Worm (Caenorhabditis elegans): ENCODE measurements around the gene Y62F5A.12.

Gene Y62F5A.12

DNA sequence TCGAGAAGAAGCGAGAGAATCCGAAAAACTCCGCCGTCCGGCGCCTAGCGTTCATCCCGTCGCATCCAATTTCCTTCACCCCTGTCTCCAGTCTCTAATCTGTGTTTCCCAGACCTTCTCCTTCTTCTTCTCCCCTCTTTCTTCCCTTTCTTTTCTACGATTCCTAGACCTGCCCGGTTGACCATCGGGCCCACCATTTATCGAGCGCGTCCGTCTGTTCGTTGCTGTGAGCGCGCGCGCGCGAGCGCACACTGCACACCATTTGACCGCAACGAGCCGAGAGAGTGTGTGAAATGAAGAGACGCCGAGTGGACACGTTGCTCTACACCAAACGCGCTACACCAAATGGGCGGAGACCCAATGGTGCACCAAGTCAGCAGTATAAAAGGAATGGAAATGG, 2.8 kb upstream of the Y62F5A.12 start:
- TF ChIP-seq sea-1 (GFP tag; conservative IDR thresholded peaks at IDR 0.05) (no peak), ets-7 (tag; optimal IDR thresholded peaks at IDR 0.05) (peak; percentile 33), hmg-4 (GFP tag; optimal IDR thresholded peaks at IDR 0.05) (peak; percentile 43), F13C5.2 (tag; optimal IDR thresholded peaks at IDR 0.05) (no peak), B0310.2 (tag; optimal IDR thresholded peaks at IDR 0.05) (no peak), tbx-37 (GFP tag; conservative IDR thresholded peaks at IDR 0.05) (no peak)

DNA sequence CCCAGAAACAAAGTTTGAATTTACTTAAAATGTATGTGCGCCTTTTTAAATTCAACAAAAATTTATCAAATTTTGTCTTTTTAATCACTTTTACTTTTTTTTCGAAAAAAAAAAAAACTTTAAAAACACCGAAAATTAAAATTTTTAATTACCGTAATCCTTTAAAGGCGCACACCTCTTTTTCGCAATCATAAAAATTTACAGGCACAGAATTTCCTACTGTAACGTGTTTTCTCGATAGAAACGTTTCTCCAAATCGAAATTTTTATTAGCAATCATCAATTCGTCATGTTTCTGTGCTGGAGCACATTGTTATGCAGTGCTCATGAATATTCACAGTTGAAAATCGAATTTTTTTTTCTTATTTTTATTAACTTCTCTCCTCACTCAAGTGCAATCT, 2.2 kb upstream of the Y62F5A.12 start:
- no peak for TF ChIP-seq ama-1 (optimal IDR thresholded peaks at IDR 0.05)
- no peak for TF ChIP-seq sea-1 (GFP tag; conservative IDR thresholded peaks at IDR 0.05)

DNA sequence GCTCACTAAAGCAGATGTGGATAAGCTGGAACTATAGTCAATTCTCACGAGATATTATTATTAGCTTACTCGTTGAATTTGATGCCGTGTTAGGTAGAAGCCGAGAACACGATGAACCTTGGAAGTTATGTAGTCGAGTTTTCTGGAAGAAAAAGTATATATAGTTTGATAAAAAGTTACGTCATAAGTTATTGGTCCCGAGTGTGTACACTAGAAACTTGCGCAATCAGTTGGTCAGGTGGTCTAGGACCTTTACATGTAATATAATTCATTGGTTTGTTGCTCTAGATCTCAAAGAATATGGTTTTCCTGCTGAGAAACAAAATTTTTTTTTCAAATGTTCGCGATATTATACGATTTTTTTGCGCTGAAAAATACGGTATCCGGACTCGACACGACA, 1.6 kb upstream of the Y62F5A.12 start:
- TF ChIP-seq aly-1 (tag; optimal IDR thresholded peaks at IDR 0.05) = no peak
- no peak for TF ChIP-seq B0310.2 (tag; optimal IDR thresholded peaks at IDR 0.05)

DNA sequence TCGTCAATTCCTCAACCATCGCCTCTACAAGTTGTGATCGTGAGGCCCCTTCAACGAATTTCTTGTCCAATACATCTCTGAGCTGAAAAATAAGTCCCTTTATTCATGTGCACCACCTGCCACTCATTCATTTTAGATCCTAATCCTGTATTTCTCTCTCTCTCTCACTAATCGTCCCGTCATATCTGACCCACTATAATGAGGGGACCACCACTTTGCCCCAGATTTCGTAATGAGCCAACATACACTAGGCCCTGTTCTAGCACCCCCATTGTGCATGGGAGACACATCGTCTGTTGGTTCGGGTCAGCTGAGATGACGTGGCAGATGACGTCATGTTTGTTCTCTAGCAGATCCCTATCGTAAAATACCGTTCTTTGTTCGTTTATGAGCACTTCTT, 1.1 kb upstream of the Y62F5A.12 start:
- TF ChIP-seq flt-1 (GFP tag; IDR thresholded peaks at IDR 0.05) (peak; percentile 35; the same call in 1 of the 2 replicates), ceh-36 (tag; optimal IDR thresholded peaks at IDR 0.05) (peak; percentile 11), ets-7 (tag; optimal IDR thresholded peaks at IDR 0.05) (no peak), ceh-13 (GFP tag; optimal IDR thresholded peaks at IDR 0.05) (no peak), aly-1 (tag; optimal IDR thresholded peaks at IDR 0.05) (no peak), tbx-37 (GFP tag; conservative IDR thresholded peaks at IDR 0.05) (0 out of 2 replicates have a peak, but pooled peaks have one; percentile 4), scrt-1 (GFP tag; IDR thresholded peaks at IDR 0.05) (no peak), tbx-11 (GFP tag; IDR thresholded peaks at IDR 0.05) (no peak), hmg-4 (GFP tag; optimal IDR thresholded peaks at IDR 0.05) (peak; percentile 74), B0310.2 (tag; optimal IDR thresholded peaks at IDR 0.05) (no peak), tra-4 (tag; optimal IDR thresholded peaks at IDR 0.05) (no peak), sea-1 (GFP tag; conservative IDR thresholded peaks at IDR 0.05) (peak; percentile 56; the same call in 1 of the 2 replicates), pes-1 (GFP tag; IDR thresholded peaks at IDR 0.05) (0 out of 2 replicates have a peak, but pooled peaks have one; percentile 7), hmbx-1 (tag; optimal IDR thresholded peaks at IDR 0.05) (no peak), F13C5.2 (tag; optimal IDR thresholded peaks at IDR 0.05) (no peak), ama-1 (optimal IDR thresholded peaks at IDR 0.05) (no peak), hnd-1 (tag; optimal IDR thresholded peaks at IDR 0.05) (no peak)

DNA sequence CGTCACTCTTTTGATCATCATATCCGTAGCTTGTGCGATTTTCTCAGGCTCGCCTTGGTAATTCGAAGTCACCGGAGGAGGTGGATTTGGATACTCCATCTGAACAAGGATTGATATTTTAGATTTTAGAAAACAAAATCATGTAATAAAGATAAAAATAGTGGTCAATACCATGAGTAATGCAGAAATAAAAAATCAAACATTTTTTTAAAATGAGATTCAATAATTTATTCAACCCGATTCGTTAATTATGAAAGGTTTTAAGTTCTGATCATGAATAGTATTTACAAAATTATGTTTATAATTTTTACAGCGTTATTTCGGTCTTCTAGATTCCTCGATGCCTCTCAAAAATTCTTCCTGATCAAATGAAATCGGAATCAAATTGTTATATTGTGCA, 563 bp downstream of the Y62F5A.12 start, which contains the start of gene mdt-8:
Gene mdt-8 (minus strand): TSS at position 101 of the 400 bp plus-strand sequence.
- TF ChIP-seq ama-1 (optimal IDR thresholded peaks at IDR 0.05) = no peak
- no peak for TF ChIP-seq ceh-13 (GFP tag; optimal IDR thresholded peaks at IDR 0.05)
- no peak for TF ChIP-seq hnd-1 (tag; optimal IDR thresholded peaks at IDR 0.05)
- no peak for TF ChIP-seq sea-1 (GFP tag; conservative IDR thresholded peaks at IDR 0.05)
- TF ChIP-seq pes-1 (GFP tag; IDR thresholded peaks at IDR 0.05) = no peak
- TF ChIP-seq flt-1 (GFP tag; IDR thresholded peaks at IDR 0.05) = no peak
- no peak for TF ChIP-seq scrt-1 (GFP tag; IDR thresholded peaks at IDR 0.05)
- TF ChIP-seq F13C5.2 (tag; optimal IDR thresholded peaks at IDR 0.05) = no peak
- TF ChIP-seq aly-1 (tag; optimal IDR thresholded peaks at IDR 0.05) = no peak
- TF ChIP-seq ets-7 (tag; optimal IDR thresholded peaks at IDR 0.05) = no peak
- no peak for TF ChIP-seq tra-4 (tag; optimal IDR thresholded peaks at IDR 0.05)
- TF ChIP-seq hmg-4 (GFP tag; optimal IDR thresholded peaks at IDR 0.05) = no peak
- no peak for TF ChIP-seq tbx-11 (GFP tag; IDR thresholded peaks at IDR 0.05)

DNA sequence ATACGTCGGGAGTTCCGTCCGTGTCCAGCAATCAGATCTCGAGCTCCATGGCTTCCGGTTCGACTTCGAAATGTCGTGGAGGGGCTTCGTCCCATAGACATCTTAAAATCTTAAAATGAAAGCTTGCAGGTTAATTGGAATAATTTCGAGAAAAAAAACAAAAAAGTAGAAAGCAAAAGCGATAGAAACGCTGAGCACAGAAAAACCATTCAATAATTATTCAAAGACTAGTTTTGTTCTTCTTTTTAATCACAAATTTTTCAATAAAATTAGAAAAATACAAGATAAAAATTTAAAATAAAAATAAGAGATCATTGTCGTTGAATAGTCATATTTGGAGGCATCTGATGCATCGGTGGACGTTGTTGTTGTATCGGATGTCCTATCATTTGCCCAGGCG, 7.3 kb downstream of the Y62F5A.12 start, which contains the start of gene age-1:
Gene age-1 (minus strand): TSS at position 101 of the 400 bp plus-strand sequence.
- TF ChIP-seq ceh-36 (tag; optimal IDR thresholded peaks at IDR 0.05) = no peak

DNA sequence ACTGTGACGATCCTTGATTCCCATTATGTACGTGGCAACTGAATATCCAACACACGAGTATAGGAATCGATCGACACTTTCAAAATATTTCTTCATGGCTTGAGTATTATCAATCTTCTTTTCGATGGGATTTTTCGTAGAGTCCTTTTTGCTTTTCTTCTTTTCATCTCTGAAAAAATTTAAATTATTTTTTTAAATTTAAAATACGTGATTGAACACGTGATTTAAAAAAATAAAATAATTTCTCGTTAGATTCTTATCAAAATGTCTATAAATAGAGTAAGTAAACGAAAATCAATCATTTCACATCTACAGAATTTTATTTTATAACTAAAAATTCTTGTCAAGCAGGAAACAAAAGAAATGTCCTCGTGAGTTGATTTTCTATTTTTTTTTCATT, 13.0 kb downstream of the Y62F5A.12 start, which contains the start of gene Y62F5A.10:
Gene Y62F5A.10 (plus strand): TSS at position 301 of the 400 bp plus-strand sequence.
- TF ChIP-seq tra-4 (tag; optimal IDR thresholded peaks at IDR 0.05) = no peak
- no peak for TF ChIP-seq ceh-36 (tag; optimal IDR thresholded peaks at IDR 0.05)
- no peak for TF ChIP-seq ceh-13 (GFP tag; optimal IDR thresholded peaks at IDR 0.05)
- TF ChIP-seq hmg-4 (GFP tag; optimal IDR thresholded peaks at IDR 0.05) = no peak
- TF ChIP-seq pes-1 (GFP tag; IDR thresholded peaks at IDR 0.05) = no peak
- TF ChIP-seq ama-1 (optimal IDR thresholded peaks at IDR 0.05) = no peak
- TF ChIP-seq F13C5.2 (tag; optimal IDR thresholded peaks at IDR 0.05) = no peak
- no peak for TF ChIP-seq hnd-1 (tag; optimal IDR thresholded peaks at IDR 0.05)
- TF ChIP-seq hmbx-1 (tag; optimal IDR thresholded peaks at IDR 0.05) = no peak
- no peak for TF ChIP-seq flt-1 (GFP tag; IDR thresholded peaks at IDR 0.05)
- no peak for TF ChIP-seq ets-7 (tag; optimal IDR thresholded peaks at IDR 0.05)

DNA sequence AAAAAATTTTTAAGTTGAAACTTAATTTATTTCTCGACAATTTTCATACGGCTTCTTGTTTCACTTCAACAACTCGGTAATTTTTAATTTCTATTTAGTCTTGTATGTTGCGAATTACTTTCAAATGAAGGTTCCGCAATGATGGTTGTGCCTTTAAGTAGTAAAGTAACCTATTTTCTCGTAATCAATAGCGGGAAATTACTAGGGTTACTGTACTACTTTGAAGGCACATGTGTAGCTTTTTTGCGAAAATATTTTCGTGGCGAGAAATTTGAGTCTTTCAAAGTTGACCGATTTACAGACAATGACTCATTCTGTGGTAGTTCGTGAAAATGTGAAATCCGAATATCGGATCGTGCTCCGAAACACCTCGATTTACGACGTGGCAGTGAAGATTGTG, 16.1 kb downstream of the Y62F5A.12 start, which contains the start of gene B0334.10:
Gene B0334.10 (plus strand): TSS at position 301 of the 400 bp plus-strand sequence.
- no peak for TF ChIP-seq hnd-1 (tag; optimal IDR thresholded peaks at IDR 0.05)
- no peak for TF ChIP-seq ama-1 (optimal IDR thresholded peaks at IDR 0.05)
- no peak for TF ChIP-seq scrt-1 (GFP tag; IDR thresholded peaks at IDR 0.05)
- no peak for TF ChIP-seq hmg-4 (GFP tag; optimal IDR thresholded peaks at IDR 0.05)
- no peak for TF ChIP-seq ets-7 (tag; optimal IDR thresholded peaks at IDR 0.05)
- no peak for TF ChIP-seq tbx-11 (GFP tag; IDR thresholded peaks at IDR 0.05)
- no peak for TF ChIP-seq tra-4 (tag; optimal IDR thresholded peaks at IDR 0.05)
- no peak for TF ChIP-seq ceh-13 (GFP tag; optimal IDR thresholded peaks at IDR 0.05)
- TF ChIP-seq hmbx-1 (tag; optimal IDR thresholded peaks at IDR 0.05) = no peak
- no peak for TF ChIP-seq F13C5.2 (tag; optimal IDR thresholded peaks at IDR 0.05)
- TF ChIP-seq flt-1 (GFP tag; IDR thresholded peaks at IDR 0.05) = no peak
- no peak for TF ChIP-seq ceh-36 (tag; optimal IDR thresholded peaks at IDR 0.05)
- TF ChIP-seq tbx-37 (GFP tag; conservative IDR thresholded peaks at IDR 0.05) = no peak

All from whole organism, early embryonic.